Fruit fly (Drosophila melanogaster): ENCODE data around the gene Cp7Fc.
A peak's percentile ranks its signal among the peaks of the same experiment; 100 is the strongest.

The Cp7Fc gene

DNA sequence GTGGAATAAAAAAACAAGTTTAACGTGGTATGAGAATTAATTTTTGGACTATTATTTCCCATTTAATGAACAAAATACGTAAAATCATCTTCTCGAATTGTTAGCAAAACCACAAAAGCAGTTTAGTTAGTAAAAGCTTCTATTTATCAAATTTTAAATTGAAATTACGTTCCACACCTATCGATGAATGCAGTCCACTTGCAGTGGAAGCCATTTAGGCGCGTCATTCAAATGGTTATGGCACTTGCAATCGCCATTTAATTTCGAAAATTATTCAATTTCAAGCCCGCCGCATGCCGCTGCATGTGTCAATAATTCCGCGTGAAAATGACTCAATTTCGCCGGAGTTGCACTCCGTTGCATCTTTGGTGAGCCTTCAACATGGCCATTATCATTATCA, 34.0 kb upstream of the Cp7Fc start (continued):
- TF ChIP-seq ems (GFP tag; optimal IDR thresholded peaks at IDR 0.05) (no peak), Vsx1 (GFP tag; optimal IDR thresholded peaks at IDR 0.05) (no peak), dpn (GFP tag; optimal IDR thresholded peaks at IDR 0.05) (no peak), CG6254 (GFP tag; optimal IDR thresholded peaks at IDR 0.05) (no peak), D (optimal IDR thresholded peaks at IDR 0.05) (no peak), D (GFP tag; optimal IDR thresholded peaks at IDR 0.05) (no peak), Hsf (GFP tag; optimal IDR thresholded peaks at IDR 0.05) (no peak), CG17186 (GFP tag; optimal IDR thresholded peaks at IDR 0.05) (no peak), sd (tag; optimal IDR thresholded peaks at IDR 0.05) (no peak), wor (GFP tag; IDR thresholded peaks at IDR 0.05) (no peak), crc (GFP tag; optimal IDR thresholded peaks at IDR 0.05) (no peak), CG2129 (GFP tag; IDR thresholded peaks at IDR 0.05; ENCODE audit: partially characterized antibody) (no peak), bsh (GFP tag; optimal IDR thresholded peaks at IDR 0.05) (no peak), CG33213 (GFP tag; optimal IDR thresholded peaks at IDR 0.05) (no peak), bab2 (GFP tag; optimal IDR thresholded peaks at IDR 0.05) (no peak), ewg (GFP tag; optimal IDR thresholded peaks at IDR 0.05) (no peak), Lhr (GFP tag; optimal IDR thresholded peaks at IDR 0.05) (no peak), NK7.1 (GFP tag; optimal IDR thresholded peaks at IDR 0.05) (no peak), CG18764 (GFP tag; optimal IDR thresholded peaks at IDR 0.05) (no peak), CG10654 (GFP tag; optimal IDR thresholded peaks at IDR 0.05) (no peak), CG30403 (GFP tag; optimal IDR thresholded peaks at IDR 0.05) (no peak), BEAF-32 (GFP tag; optimal IDR thresholded peaks at IDR 0.05) (peak; percentile 8), chm (GFP tag; IDR thresholded peaks at IDR 0.05) (no peak), exex (tag; optimal IDR thresholded peaks at IDR 0.05) (no peak), fd96Cb (tag; optimal IDR thresholded peaks at IDR 0.05) (no peak), phol (tag; optimal IDR thresholded peaks at IDR 0.05) (peak; percentile 14), Dll (GFP tag; IDR thresholded peaks at IDR 0.05; ENCODE audit: partially characterized antibody) (0 out of 4 replicates have a peak, but pooled peaks have one; percentile 37)

dm6 chrX:8444279-8444678, 32.6 kb upstream of the Cp7Fc start:
- peak in 1 of 2 experiments; percentile 39 for TF ChIP-seq pan (optimal IDR thresholded peaks at IDR 0.05)
- TF ChIP-seq pan (GFP tag; optimal IDR thresholded peaks at IDR 0.05 in 1 of 2, IDR thresholded peaks at IDR 0.05 in 1 of 2) = no peak
- no peak for TF ChIP-seq CG10274 (GFP tag; optimal IDR thresholded peaks at IDR 0.05)
- TF ChIP-seq croc (GFP tag; conservative IDR thresholded peaks at IDR 0.05) = 0 out of 3 replicates have a peak, but pooled peaks have one; percentile 14
- no peak for TF ChIP-seq B-H1 (GFP tag; IDR thresholded peaks at IDR 0.05)
- TF ChIP-seq Ets65A (GFP tag) = peak; percentile 18
- peak; percentile 70 for TF ChIP-seq CG15696 (tag; optimal IDR thresholded peaks at IDR 0.05)
- peak; percentile 28; the same call in 1 of the 2 replicates for TF ChIP-seq Xrp1 (GFP tag; IDR thresholded peaks at IDR 0.05)
- TF ChIP-seq ab (GFP tag; optimal IDR thresholded peaks at IDR 0.05) = no peak
- TF ChIP-seq CG12744 (GFP tag; optimal IDR thresholded peaks at IDR 0.05) = no peak
- TF ChIP-seq CG8765 (GFP tag; IDR thresholded peaks at IDR 0.05) = peak; percentile 68
- no peak for TF ChIP-seq pb (GFP tag; optimal IDR thresholded peaks at IDR 0.05)
- TF ChIP-seq dmrt11E (tag; optimal IDR thresholded peaks at IDR 0.05) = peak; percentile 27
- TF ChIP-seq fd102C (GFP tag; optimal IDR thresholded peaks at IDR 0.05) = peak; percentile 63
- TF ChIP-seq Rx (GFP tag; IDR thresholded peaks at IDR 0.05) = peak; percentile 6; the same call in 1 of the 2 replicates
- TF ChIP-seq prd (optimal IDR thresholded peaks at IDR 0.05) = no peak
- peak; percentile 63; the same call in 2 of the 3 replicates for TF ChIP-seq prd (GFP tag; IDR thresholded peaks at IDR 0.05)
- peak; percentile 52; the same call in 2 of the 3 replicates for TF ChIP-seq zfh1 (GFP tag; IDR thresholded peaks at IDR 0.05)
- peak; percentile 25 for TF ChIP-seq CG30431 (GFP tag; optimal IDR thresholded peaks at IDR 0.05)
- TF ChIP-seq CG30020 (tag; optimal IDR thresholded peaks at IDR 0.05) = no peak
- no peak for TF ChIP-seq Drgx (GFP tag; IDR thresholded peaks at IDR 0.05)
- no peak for TF ChIP-seq Hr3 (GFP tag; optimal IDR thresholded peaks at IDR 0.05)
- no peak for TF ChIP-seq CG13287 (GFP tag; IDR thresholded peaks at IDR 0.05; ENCODE audit: partially characterized antibody)
- TF ChIP-seq CG4404 (GFP tag; IDR thresholded peaks at IDR 0.05) = peak; percentile 71
- peak; percentile 37 for TF ChIP-seq D19B (GFP tag; optimal IDR thresholded peaks at IDR 0.05)
